Worm (Caenorhabditis elegans): ENCODE results near the gene srw-51.
A peak's percentile ranks its signal among the peaks of the same experiment; 100 is the strongest.

The srw-51 gene

ce11 chrV:17212743-17213142 lies 42.0 kb upstream of the srw-51 start, which contains the start of gene srh-113:
TSS of gene srh-113 (plus strand) at chrV:17213043.
- TF ChIP-seq unc-42 (tag; optimal IDR thresholded peaks at IDR 0.05): no peak
- no peak for TF ChIP-seq ztf-16 (tag; optimal IDR thresholded peaks at IDR 0.05)
- no peak for TF ChIP-seq hlh-8 (tag; optimal IDR thresholded peaks at IDR 0.05)
- no peak for TF ChIP-seq lin-11 (tag; optimal IDR thresholded peaks at IDR 0.05)
- no peak for TF ChIP-seq T23F11.4 (GFP tag; optimal IDR thresholded peaks at IDR 0.05)
- TF ChIP-seq syd-9 (tag; optimal IDR thresholded peaks at IDR 0.05): no peak
- no peak for TF ChIP-seq fkh-6 (tag; optimal IDR thresholded peaks at IDR 0.05)
- no peak for TF ChIP-seq ref-2 (tag; optimal IDR thresholded peaks at IDR 0.05)
- no peak for TF ChIP-seq hlh-30 (tag; optimal IDR thresholded peaks at IDR 0.05; ENCODE audit: insufficient read depth)
- TF ChIP-seq pha-4 (tag; optimal IDR thresholded peaks at IDR 0.05): no peak
- TF ChIP-seq ceh-22 (tag; optimal IDR thresholded peaks at IDR 0.05): no peak
- TF ChIP-seq K09A11.1 (tag; optimal IDR thresholded peaks at IDR 0.05; ENCODE audit: insufficient read depth): no peak
- TF ChIP-seq sox-4 (tag; optimal IDR thresholded peaks at IDR 0.05): no peak

DNA sequence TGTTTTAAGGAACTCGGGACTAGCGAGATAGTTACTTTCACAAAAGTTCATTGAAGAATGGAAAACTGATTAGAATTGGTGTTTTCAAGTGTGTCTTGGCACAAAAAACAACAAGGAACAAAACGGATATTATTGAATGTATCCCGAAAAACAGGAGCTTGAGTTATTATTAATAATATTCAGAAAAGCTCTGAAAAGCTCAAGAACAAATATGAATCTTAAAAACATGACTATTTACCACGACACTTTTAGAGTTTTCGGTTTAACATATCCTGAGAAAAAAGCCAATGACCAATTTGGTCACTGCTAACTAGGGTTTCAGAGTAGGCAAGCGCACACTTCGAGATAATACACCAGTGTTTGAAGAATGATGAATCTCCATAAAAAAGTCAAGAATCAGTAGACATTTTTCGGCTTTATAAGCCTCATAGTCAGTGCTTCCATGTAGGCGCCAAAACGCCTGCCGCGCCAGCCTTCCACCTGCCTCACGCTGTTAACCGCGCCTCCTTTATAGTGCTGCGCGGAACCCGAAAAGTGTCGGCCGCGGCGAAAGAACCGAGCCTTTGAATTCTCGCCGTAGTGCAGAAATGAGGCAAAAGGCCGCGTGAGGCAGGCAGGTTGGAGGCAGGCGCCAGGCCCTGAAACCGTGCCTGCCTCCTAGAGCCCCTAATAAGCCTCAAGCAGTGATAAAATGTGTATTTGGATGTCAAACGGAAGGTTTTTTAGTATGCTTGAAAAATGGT lies 41.4 kb upstream of the srw-51 start, which contains the start of gene srh-236:
srh-236 (minus strand) TSS at position 51 of the 743 bp plus-strand sequence.
- TF ChIP-seq pag-3 (tag; optimal IDR thresholded peaks at IDR 0.05; ENCODE audit: borderline replicate concordance) (peak; percentile 59), ceh-18 (tag; optimal IDR thresholded peaks at IDR 0.05) (no peak), ceh-14 (tag; optimal IDR thresholded peaks at IDR 0.05) (no peak), mec-3 (tag; optimal IDR thresholded peaks at IDR 0.05; ENCODE audit: borderline replicate concordance) (no peak), fkh-10 (GFP tag; optimal IDR thresholded peaks at IDR 0.05) (no peak)

- TF ChIP-seq tbx-7 (tag; optimal IDR thresholded peaks at IDR 0.05) (no peak), pha-4 (tag; optimal IDR thresholded peaks at IDR 0.05) (no peak), ceh-19 (GFP tag; optimal IDR thresholded peaks at IDR 0.05) (no peak), ets-4 (tag; optimal IDR thresholded peaks at IDR 0.05) (no peak), sox-4 (tag; optimal IDR thresholded peaks at IDR 0.05) (no peak), unc-86 (tag; optimal IDR thresholded peaks at IDR 0.05) (no peak), sox-2 (GFP tag; IDR thresholded peaks at IDR 0.05) (no peak), elt-2 (tag; optimal IDR thresholded peaks at IDR 0.05) (no peak), ceh-9 (tag; optimal IDR thresholded peaks at IDR 0.05) (no peak), hlh-15 (tag; optimal IDR thresholded peaks at IDR 0.05) (no peak)
These were observed 37.3 kb upstream of the srw-51 start, which contains the start of gene Y68A4A.13 for ce11 chrV:17208045-17208444. TSS of gene Y68A4A.13 (minus strand) at chrV:17208145.

DNA sequence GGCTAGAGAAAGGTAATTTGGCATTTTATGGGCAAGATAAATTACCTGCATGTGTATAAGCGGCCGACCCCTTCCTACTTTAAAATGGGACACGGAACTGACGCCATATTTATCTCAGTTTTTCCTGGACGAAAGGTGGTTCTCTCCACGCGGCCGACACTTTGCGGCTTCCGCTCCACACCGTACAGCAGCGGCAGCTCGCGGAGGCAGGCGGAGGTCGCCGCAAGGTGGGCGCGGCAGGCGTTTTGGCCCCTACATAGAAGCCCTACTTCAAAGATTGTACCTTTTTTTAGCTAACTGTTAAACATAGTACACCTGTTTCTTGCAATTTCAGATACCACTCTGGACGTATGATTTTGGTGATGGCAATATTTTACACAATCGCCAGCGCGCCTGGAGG lies 35.7 kb upstream of the srw-51 start:
- no peak for TF ChIP-seq Y22D7AL.16 (tag; optimal IDR thresholded peaks at IDR 0.05)
- no peak for TF ChIP-seq K09A11.1 (tag; optimal IDR thresholded peaks at IDR 0.05; ENCODE audit: insufficient read depth)
- TF ChIP-seq gmeb-2 (tag; optimal IDR thresholded peaks at IDR 0.05): no peak
- no peak for TF ChIP-seq fax-1 (tag; optimal IDR thresholded peaks at IDR 0.05)
- no peak for TF ChIP-seq unc-86 (tag; optimal IDR thresholded peaks at IDR 0.05)
- no peak for TF ChIP-seq zip-5 (tag; optimal IDR thresholded peaks at IDR 0.05)
- TF ChIP-seq che-1 (tag; optimal IDR thresholded peaks at IDR 0.05): no peak
- no peak for TF ChIP-seq ceh-30 (tag; optimal IDR thresholded peaks at IDR 0.05)
- no peak for TF ChIP-seq pha-4 (tag; optimal IDR thresholded peaks at IDR 0.05)
- no peak for TF ChIP-seq sdc-2 (tag; optimal IDR thresholded peaks at IDR 0.05)
- no peak for TF ChIP-seq madf-2 (tag; optimal IDR thresholded peaks at IDR 0.05)
- no peak for TF ChIP-seq sox-2 (GFP tag; IDR thresholded peaks at IDR 0.05)
- TF ChIP-seq pha-2 (tag; optimal IDR thresholded peaks at IDR 0.05): no peak
- no peak for TF ChIP-seq pax-1 (tag; optimal IDR thresholded peaks at IDR 0.05)
- no peak for TF ChIP-seq tbx-7 (tag; optimal IDR thresholded peaks at IDR 0.05)
- TF ChIP-seq ceh-24 (tag; optimal IDR thresholded peaks at IDR 0.05): no peak
